Worm (Caenorhabditis elegans): ENCODE measurements around the gene msi-1.

The msi-1 gene

ce11 chrIII:4019801-4020200 lies 43.6 kb upstream of the msi-1 start, which contains the start of gene snpc-3.4 (continued):
- TF ChIP-seq ztf-11 (tag; optimal IDR thresholded peaks at IDR 0.05) = peak in 1 of 2 experiments; percentile 22
- TF ChIP-seq C16A3.4 (tag; optimal IDR thresholded peaks at IDR 0.05) = peak; percentile 81
- peak; percentile 57 for TF ChIP-seq fkh-8 (tag; optimal IDR thresholded peaks at IDR 0.05)
- TF ChIP-seq ceh-82 (tag; optimal IDR thresholded peaks at IDR 0.05) = peak in 2 of 3 experiments; percentile 66 to 82
- TF ChIP-seq nhr-47 (tag; optimal IDR thresholded peaks at IDR 0.05) = peak; percentile 77
- TF ChIP-seq ets-5 (GFP tag; IDR thresholded peaks at IDR 0.05) = no peak
- TF ChIP-seq skn-1 (tag; optimal IDR thresholded peaks at IDR 0.05) = peak; percentile 86
- TF ChIP-seq ztf-4 (tag; optimal IDR thresholded peaks at IDR 0.05) = no peak

DNA sequence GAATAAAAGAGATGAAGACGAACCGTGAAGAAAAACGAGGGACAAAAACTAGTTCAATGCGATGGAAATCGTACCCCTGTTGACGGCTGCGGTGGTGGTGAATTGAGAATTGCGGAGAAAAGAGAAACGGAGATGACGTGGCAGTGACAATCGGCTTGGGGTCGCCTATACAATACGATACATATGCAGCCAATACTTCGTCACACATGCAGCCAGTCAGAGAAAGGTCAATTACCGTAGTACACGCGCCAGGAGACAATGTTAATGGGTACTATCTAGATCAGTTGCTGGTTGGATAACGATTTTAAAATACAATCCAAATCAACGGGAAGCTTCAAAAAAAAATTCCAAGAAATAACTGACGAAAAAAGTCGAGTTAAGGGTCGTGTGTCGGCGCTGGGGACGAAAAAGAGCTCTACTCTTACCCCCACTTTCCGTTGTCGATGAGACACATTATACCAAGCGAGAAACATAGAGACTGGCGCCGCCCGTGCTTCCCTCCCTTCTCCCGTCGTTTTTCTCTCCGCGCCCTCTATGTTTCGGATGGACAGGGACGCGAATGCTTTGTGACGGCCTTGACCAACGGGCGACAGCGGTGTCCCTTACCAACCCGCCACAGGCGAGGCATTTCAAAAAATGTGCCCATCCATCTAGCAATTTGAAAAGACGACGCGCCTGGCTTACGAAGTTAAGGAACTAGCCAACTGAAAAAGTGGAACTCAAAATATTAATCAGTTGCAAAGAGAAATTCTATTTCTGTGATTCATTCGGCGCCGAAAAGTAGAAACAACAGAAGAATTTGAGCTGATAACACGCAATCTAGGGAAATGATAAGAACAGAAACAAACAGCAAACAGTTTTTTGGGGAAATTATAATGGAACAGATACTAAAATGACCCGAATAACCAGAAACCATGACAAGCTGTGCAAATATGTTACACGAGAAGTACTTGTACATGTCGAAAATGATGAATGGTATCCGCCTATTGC lies 42.7 kb upstream of the msi-1 start:
- peak in 2 of 3 experiments; percentile 7 to 30 for TF ChIP-seq dpl-1 (GFP tag; optimal IDR thresholded peaks at IDR 0.05)
- no peak for TF ChIP-seq sox-4 (tag; optimal IDR thresholded peaks at IDR 0.05)
- TF ChIP-seq efl-3 (GFP tag; optimal IDR thresholded peaks at IDR 0.05) = no peak
- TF ChIP-seq sup-37 (GFP tag; optimal IDR thresholded peaks at IDR 0.05) = no peak
- no peak for TF ChIP-seq hlh-17 (GFP tag; optimal IDR thresholded peaks at IDR 0.05; ENCODE audit: borderline replicate concordance)
- TF ChIP-seq skn-1 (tag; optimal IDR thresholded peaks at IDR 0.05) = no peak
- peak; percentile 5 for TF ChIP-seq unc-130 (tag; optimal IDR thresholded peaks at IDR 0.05)
- no peak for TF ChIP-seq ceh-90 (tag; optimal IDR thresholded peaks at IDR 0.05)
- no peak for TF ChIP-seq pax-3 (tag; optimal IDR thresholded peaks at IDR 0.05)
- no peak for TF ChIP-seq egl-13 (tag; optimal IDR thresholded peaks at IDR 0.05)
- TF ChIP-seq elt-3 (tag; optimal IDR thresholded peaks at IDR 0.05) = no peak
- 0 out of 2 replicates have a peak, but pooled peaks have one; percentile 9 for TF ChIP-seq mab-9 (GFP tag; IDR thresholded peaks at IDR 0.05)
- peak; percentile 23 for TF ChIP-seq swsn-7 (tag; optimal IDR thresholded peaks at IDR 0.05)
- TF ChIP-seq unc-30 (tag; optimal IDR thresholded peaks at IDR 0.05) = no peak
- no peak for TF ChIP-seq mep-1 (tag; optimal IDR thresholded peaks at IDR 0.05)
- no peak for TF ChIP-seq nhr-77 (tag; optimal IDR thresholded peaks at IDR 0.05)
- TF ChIP-seq pag-3 (tag; optimal IDR thresholded peaks at IDR 0.05; ENCODE audit: borderline replicate concordance, insufficient read depth) = no peak
- no peak for TF ChIP-seq nhr-12 (tag; optimal IDR thresholded peaks at IDR 0.05)
- no peak for TF ChIP-seq fkh-4 (tag; optimal IDR thresholded peaks at IDR 0.05; ENCODE audit: borderline replicate concordance)
- no peak for TF ChIP-seq ceh-8 (GFP tag; optimal IDR thresholded peaks at IDR 0.05)
- TF ChIP-seq nhr-47 (tag; optimal IDR thresholded peaks at IDR 0.05) = peak; percentile 6
- peak in 1 of 2 experiments; percentile 34 for TF ChIP-seq ztf-11 (tag; optimal IDR thresholded peaks at IDR 0.05)
- peak; percentile 66 for TF ChIP-seq blmp-1 (tag; optimal IDR thresholded peaks at IDR 0.05)
- no peak for TF ChIP-seq unc-98 (GFP tag; IDR thresholded peaks at IDR 0.05)
- no peak for TF ChIP-seq Y116A8C.19 (tag; optimal IDR thresholded peaks at IDR 0.05; ENCODE audit: borderline replicate concordance)
- no peak for TF ChIP-seq hlh-4 (tag; optimal IDR thresholded peaks at IDR 0.05)
- TF ChIP-seq ets-5 (GFP tag; IDR thresholded peaks at IDR 0.05) = no peak
- no peak for TF ChIP-seq zag-1 (tag; optimal IDR thresholded peaks at IDR 0.05)
- no peak for TF ChIP-seq fkh-8 (tag; optimal IDR thresholded peaks at IDR 0.05)
- no peak for TF ChIP-seq lin-15B (tag; optimal IDR thresholded peaks at IDR 0.05)
- TF ChIP-seq fos-1 (tag; optimal IDR thresholded peaks at IDR 0.05) = no peak
- no peak for TF ChIP-seq snpc-4 (tag; optimal IDR thresholded peaks at IDR 0.05)
- TF ChIP-seq nhr-85 (tag) = no peak
- no peak for TF ChIP-seq isw-1 (GFP tag; IDR thresholded peaks at IDR 0.05)
- TF ChIP-seq nhr-28 (tag; optimal IDR thresholded peaks at IDR 0.05) = no peak
- no peak for TF ChIP-seq fkh-10 (GFP tag; optimal IDR thresholded peaks at IDR 0.05)
- peak; percentile 11 for TF ChIP-seq nhr-71 (tag; optimal IDR thresholded peaks at IDR 0.05)
- TF ChIP-seq mdl-1 (tag; optimal IDR thresholded peaks at IDR 0.05) = no peak
- no peak for TF ChIP-seq ceh-63 (GFP tag; optimal IDR thresholded peaks at IDR 0.05)
- TF ChIP-seq pqm-1 (tag; optimal IDR thresholded peaks at IDR 0.05) = no peak
- no peak for TF ChIP-seq hpl-2 (GFP tag; optimal IDR thresholded peaks at IDR 0.05)
- no peak for TF ChIP-seq nhr-11 (tag; optimal IDR thresholded peaks at IDR 0.05)
- peak; percentile 4 for TF ChIP-seq F16B12.6 (tag; optimal IDR thresholded peaks at IDR 0.05)
- peak; percentile 10 for TF ChIP-seq snu-23 (GFP tag; optimal IDR thresholded peaks at IDR 0.05)

All from whole organism, L1 larva.